Worm (Caenorhabditis elegans): ENCODE measurements around the gene C28H8.2.

Gene C28H8.2

DNA sequence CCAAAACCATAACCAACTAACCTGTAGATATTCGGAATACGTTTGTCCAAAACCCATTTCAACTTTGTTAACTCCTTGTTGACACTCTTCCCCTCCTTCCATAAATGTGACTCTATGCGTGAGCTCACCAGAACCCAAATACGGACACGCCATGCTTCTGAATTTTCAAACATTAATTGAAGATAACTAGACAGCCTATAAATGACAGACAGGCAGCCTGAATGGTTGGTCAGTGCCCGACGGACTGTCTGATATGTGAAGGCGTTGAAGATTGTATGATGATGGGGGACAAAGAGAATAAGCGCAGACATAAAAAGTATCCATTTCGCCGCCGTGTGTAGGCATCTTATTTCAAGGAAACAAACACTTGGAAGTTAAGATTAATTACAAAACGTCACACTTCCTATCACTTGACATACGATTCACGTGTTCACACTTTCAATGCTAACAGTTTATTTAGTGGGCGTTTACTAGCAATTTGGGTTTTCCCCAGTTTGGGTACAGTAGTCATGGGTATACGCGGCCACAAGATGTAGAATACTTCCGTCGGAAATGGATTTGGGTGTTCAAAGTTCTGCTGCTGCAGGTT, at the start of gene C28H8.2, which contains the start of gene tdo-2:
Gene C28H8.2, plus strand, starts transcription at position 524 of the 589 bp plus-strand sequence.
Gene tdo-2, minus strand, starts transcription at position 157 of the 589 bp plus-strand sequence.
- TF ChIP-seq fkh-10 (GFP tag; optimal IDR thresholded peaks at IDR 0.05) (no peak), aly-2 (tag; optimal IDR thresholded peaks at IDR 0.05) (no peak), sea-2 (GFP tag; optimal IDR thresholded peaks at IDR 0.05) (no peak), nhr-25 (tag; optimal IDR thresholded peaks at IDR 0.05) (peak; percentile 95), ceh-28 (tag; optimal IDR thresholded peaks at IDR 0.05) (peak; percentile 36), unc-62 (GFP tag; optimal IDR thresholded peaks at IDR 0.05) (peak; percentile 69), nfya-1 (tag; optimal IDR thresholded peaks at IDR 0.05; ENCODE audit: insufficient read depth) (peak; percentile 47), nhr-43 (tag; optimal IDR thresholded peaks at IDR 0.05; ENCODE audit: poor library complexity, severe bottlenecking) (peak; percentile 87), lsy-12 (tag; optimal IDR thresholded peaks at IDR 0.05) (peak; percentile 69), ZK546.5 (tag; optimal IDR thresholded peaks at IDR 0.05) (no peak), jun-1 (tag; optimal IDR thresholded peaks at IDR 0.05) (peak; percentile 28), hmg-11 (tag; optimal IDR thresholded peaks at IDR 0.05) (no peak), elt-3 (tag; optimal IDR thresholded peaks at IDR 0.05) (peak in 2 of 3 experiments; percentile 74 to 81), unc-39 (tag; optimal IDR thresholded peaks at IDR 0.05) (no peak), elt-2 (tag; optimal IDR thresholded peaks at IDR 0.05) (no peak), nhr-23 (tag; optimal IDR thresholded peaks at IDR 0.05) (peak; percentile 96), nhr-67 (tag; optimal IDR thresholded peaks at IDR 0.05) (no peak), mdl-1 (tag; optimal IDR thresholded peaks at IDR 0.05) (peak; percentile 44)

DNA sequence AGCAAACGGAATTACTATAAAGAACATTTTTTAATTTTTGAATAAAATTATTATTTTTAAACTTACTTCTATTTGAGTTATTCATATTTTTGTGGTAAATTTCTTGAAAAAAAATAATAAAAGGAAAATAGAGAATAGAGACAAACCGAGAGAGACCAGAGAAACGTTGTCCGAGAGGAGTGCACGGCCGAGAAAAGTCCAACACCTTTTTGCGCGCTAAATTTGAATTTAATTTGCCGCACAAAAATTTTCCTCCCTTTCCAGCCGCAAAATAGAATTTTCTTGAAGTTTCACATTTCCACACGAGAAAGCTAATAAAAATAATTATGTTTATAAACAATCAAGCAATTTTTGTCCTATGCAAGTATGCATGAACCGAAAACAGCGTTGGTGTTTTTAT, 48.4 kb upstream of the C28H8.2 start, which contains the start of the genes F01F1.11 and F01F1.3:
Gene F01F1.11, minus strand, starts transcription at position 118 of the 400 bp plus-strand sequence.
Gene F01F1.3, plus strand, starts transcription at position 179 of the 400 bp plus-strand sequence.
- peak; percentile 28 for TF ChIP-seq pqm-1 (tag; optimal IDR thresholded peaks at IDR 0.05)
- TF ChIP-seq ztf-4 (tag; optimal IDR thresholded peaks at IDR 0.05): no peak
- no peak for TF ChIP-seq nhr-237 (tag; optimal IDR thresholded peaks at IDR 0.05)
- TF ChIP-seq lin-39 (tag; optimal IDR thresholded peaks at IDR 0.05): peak; percentile 26
- TF ChIP-seq elt-3 (tag; optimal IDR thresholded peaks at IDR 0.05): no peak
- TF ChIP-seq hmg-11 (tag; optimal IDR thresholded peaks at IDR 0.05): peak; percentile 3
- no peak for TF ChIP-seq mml-1 (tag; optimal IDR thresholded peaks at IDR 0.05)
- no peak for TF ChIP-seq nhr-11 (tag; optimal IDR thresholded peaks at IDR 0.05)
- no peak for TF ChIP-seq nhr-67 (tag; optimal IDR thresholded peaks at IDR 0.05)
- TF ChIP-seq pha-4 (tag; optimal IDR thresholded peaks at IDR 0.05): peak; percentile 91
- TF ChIP-seq eor-1 (tag; optimal IDR thresholded peaks at IDR 0.05): no peak
- peak; percentile 69 for TF ChIP-seq lin-15B (tag; optimal IDR thresholded peaks at IDR 0.05)
- peak; percentile 84 for TF ChIP-seq nhr-23 (tag; optimal IDR thresholded peaks at IDR 0.05)
- TF ChIP-seq ceh-9 (tag; optimal IDR thresholded peaks at IDR 0.05): no peak
- no peak for TF ChIP-seq unc-62 (GFP tag; optimal IDR thresholded peaks at IDR 0.05)
- peak; percentile 13 for TF ChIP-seq elt-2 (tag; optimal IDR thresholded peaks at IDR 0.05)
- TF ChIP-seq nhr-25 (tag; optimal IDR thresholded peaks at IDR 0.05): peak; percentile 62
- TF ChIP-seq nhr-76 (tag; optimal IDR thresholded peaks at IDR 0.05): no peak
- TF ChIP-seq ceh-16 (tag; optimal IDR thresholded peaks at IDR 0.05): no peak
- no peak for TF ChIP-seq mdl-1 (tag; optimal IDR thresholded peaks at IDR 0.05)
- TF ChIP-seq egl-5 (tag; optimal IDR thresholded peaks at IDR 0.05): no peak
- TF ChIP-seq elt-1 (tag; optimal IDR thresholded peaks at IDR 0.05): no peak
- TF ChIP-seq unc-39 (tag; optimal IDR thresholded peaks at IDR 0.05): no peak
- TF ChIP-seq ztf-11 (tag; optimal IDR thresholded peaks at IDR 0.05): no peak
- peak; percentile 32 for TF ChIP-seq snpc-4 (tag; optimal IDR thresholded peaks at IDR 0.05)
- TF ChIP-seq nhr-28 (tag; optimal IDR thresholded peaks at IDR 0.05): no peak
- TF ChIP-seq fkh-2 (tag; optimal IDR thresholded peaks at IDR 0.05): no peak
- TF ChIP-seq ceh-28 (tag; optimal IDR thresholded peaks at IDR 0.05): peak; percentile 22
- TF ChIP-seq R02D3.7 (tag; optimal IDR thresholded peaks at IDR 0.05): peak; percentile 67
- TF ChIP-seq nhr-77 (tag; optimal IDR thresholded peaks at IDR 0.05): no peak
- no peak for TF ChIP-seq tbx-2 (tag; optimal IDR thresholded peaks at IDR 0.05)
- no peak for TF ChIP-seq aly-2 (tag; optimal IDR thresholded peaks at IDR 0.05)
- no peak for TF ChIP-seq skn-1 (tag; optimal IDR thresholded peaks at IDR 0.05)
- no peak for TF ChIP-seq sea-2 (GFP tag; optimal IDR thresholded peaks at IDR 0.05)
- peak; percentile 73 for TF ChIP-seq lsy-12 (tag; optimal IDR thresholded peaks at IDR 0.05)
- TF ChIP-seq nfya-1 (tag; optimal IDR thresholded peaks at IDR 0.05; ENCODE audit: insufficient read depth): peak; percentile 80
- peak; percentile 3 for TF ChIP-seq jun-1 (tag; optimal IDR thresholded peaks at IDR 0.05)
- no peak for TF ChIP-seq zag-1 (tag; optimal IDR thresholded peaks at IDR 0.05)
- TF ChIP-seq egl-27 (tag; optimal IDR thresholded peaks at IDR 0.05): no peak
- no peak for TF ChIP-seq daf-12 (tag; optimal IDR thresholded peaks at IDR 0.05)
- no peak for TF ChIP-seq ZK546.5 (tag; optimal IDR thresholded peaks at IDR 0.05)
- peak; percentile 85 for TF ChIP-seq nhr-43 (tag; optimal IDR thresholded peaks at IDR 0.05; ENCODE audit: poor library complexity, severe bottlenecking)
- no peak for TF ChIP-seq ceh-82 (tag; optimal IDR thresholded peaks at IDR 0.05)
- no peak for TF ChIP-seq fos-1 (tag; optimal IDR thresholded peaks at IDR 0.05)
- TF ChIP-seq fkh-10 (GFP tag; optimal IDR thresholded peaks at IDR 0.05): no peak
- no peak for TF ChIP-seq nhr-12 (tag; optimal IDR thresholded peaks at IDR 0.05)
- no peak for TF ChIP-seq ama-1 (optimal IDR thresholded peaks at IDR 0.05)
